Worm (Caenorhabditis elegans) whole organism, L2 larva: ENCODE measurements around the gene F32G8.2.

Source experiments
- C34F6.9 ChIP-seq: fragments of 150-350 bp; optimal IDR thresholded peaks from 2 replicates; lab custom pipeline; 2014; ENCODE audit warnings: missing biosample characterization, missing genetic modification characterization
- egl-27 ChIP-seq: sonication (generic microtip); optimal IDR thresholded peaks from 3 replicates; lab custom pipeline; 2017; ENCODE audit warnings: missing biosample characterization, missing genetic modification reagents, missing genetic modification characterization
- elt-3 ChIP-seq: sonication (generic microtip); optimal IDR thresholded peaks from 2 replicates; lab custom pipeline; 2017; ENCODE audit warnings: missing biosample characterization, missing genetic modification characterization
- skn-1 ChIP-seq: sonication (generic microtip); optimal IDR thresholded peaks from 2 replicates; lab custom pipeline; 2017; ENCODE audit warnings: missing biosample characterization, missing genetic modification characterization
- snpc-4 ChIP-seq: fragments of 150-350 bp; optimal IDR thresholded peaks from 2 replicates; lab custom pipeline; 2014; ENCODE audit warnings: missing biosample characterization, missing genetic modification characterization

- TF ChIP-seq snpc-4 (tag; lab: Kevin White, UChicago) (no peak), C34F6.9 (tag; lab: Kevin White, UChicago) (no peak), egl-27 (tag; lab: Kevin White, UChicago) (no peak), elt-3 (tag; lab: Kevin White, UChicago) (no peak), skn-1 (tag; lab: Kevin White, UChicago) (no peak)
Observed at ce11 chrV:10508855-10509254, 41.0 kb upstream of the F32G8.2 start, which contains the start of gene C35A5.6.
